Worm (Caenorhabditis elegans) whole organism, L4 larva: ENCODE measurements around the gene T28B11.1.

Experiments
- F49E8.2 ChIP-seq: sonication (generic microtip); optimal IDR thresholded peaks from 2 replicates; lab custom pipeline; 2016; ENCODE audit warnings: missing compliant biosample characterization, mild to moderate bottlenecking, missing genetic modification characterization, borderline replicate concordance
- Y75B8A.6 ChIP-seq: fragments of 200-800 bp; sonication (Bioruptor generic); IDR thresholded peaks from 2 replicates; pipeline ENCODE4 v1.3.6; 2022; ENCODE audit warnings: missing genetic modification reagents, missing genetic modification characterization, missing compliant biosample characterization
- ceh-28 ChIP-seq: fragments of 150-350 bp; optimal IDR thresholded peaks from 2 replicates; lab custom pipeline; 2014; ENCODE audit warnings: missing biosample characterization, missing genetic modification reagents, missing genetic modification characterization
- ceh-82 ChIP-seq: sonication (generic microtip); optimal IDR thresholded peaks from 2 replicates; lab custom pipeline; 2017; ENCODE audit warnings: missing biosample characterization, missing genetic modification characterization
- nhr-28 ChIP-seq: fragments of 150-350 bp; optimal IDR thresholded peaks from 2 replicates; lab custom pipeline; 2014; ENCODE audit warnings: missing biosample characterization, missing genetic modification characterization
- pha-4 ChIP-seq, 2 experiments: fragments of 150-350 bp in 1 of 2; fragments of 200-800 bp in 1 of 2; sonication (Bioruptor generic) in 1 of 2; IDR thresholded peaks in 1 of 2; optimal IDR thresholded peaks in 1 of 2; 2 replicates each; pipeline versions ENCODE4 v1.3.6 to Lab custom; 2014 to 2022; ENCODE audit warnings: missing genetic modification characterization in 2 of 2, missing genetic modification reagents in 2 of 2, missing biosample characterization in 1 of 2, missing compliant biosample characterization in 1 of 2
- unc-130 ChIP-seq: sonication (generic microtip); optimal IDR thresholded peaks from 2 replicates; lab custom pipeline; 2016; ENCODE audit warnings: missing genetic modification reagents, missing genetic modification characterization, missing compliant biosample characterization
- zip-2 ChIP-seq: fragments of 150-350 bp; optimal IDR thresholded peaks from 2 replicates; lab custom pipeline; 2014; ENCODE audit warnings: missing biosample characterization, missing genetic modification characterization

DNA sequence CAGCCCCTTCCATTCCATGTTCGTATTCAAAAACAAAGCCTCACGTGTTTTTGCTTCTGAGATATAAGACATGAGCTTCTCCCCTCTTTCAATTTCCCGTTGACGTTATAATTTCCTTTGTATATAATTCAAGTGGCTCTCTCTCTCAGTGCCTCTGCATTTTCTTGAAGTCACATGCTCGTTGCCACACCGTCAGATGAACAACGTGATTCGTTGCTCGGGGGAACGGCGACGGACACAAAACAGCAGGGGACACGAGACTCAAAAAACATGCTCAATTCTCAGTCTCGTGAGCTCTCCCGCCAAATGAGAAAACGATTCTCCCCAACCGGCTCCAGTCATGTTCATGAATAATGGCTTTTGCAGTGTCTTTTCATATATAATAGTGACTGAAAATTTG, 23.9 kb downstream of the T28B11.1 start:
- TF ChIP-seq Y75B8A.6 (no peak), ceh-28 (tag; lab: Kevin White, UChicago) (no peak), unc-130 (no peak), ceh-82 (no peak), zip-2 (no peak), F49E8.2 (tag; lab: Kevin White, UChicago) (no peak), pha-4 (GFP tag; IDR thresholded peaks at IDR 0.05; lab: Robert Waterston, UW) (no peak), pha-4 (tag; optimal IDR thresholded peaks at IDR 0.05; lab: Kevin White, UChicago) (no peak), nhr-28 (no peak)
